Worm (Caenorhabditis elegans): Measurements from ENCODE around the gene srt-8.

- TF ChIP-seq ceh-9 (tag; optimal IDR thresholded peaks at IDR 0.05) (no peak), tbx-2 (tag; optimal IDR thresholded peaks at IDR 0.05) (no peak), pag-3 (tag; optimal IDR thresholded peaks at IDR 0.05; ENCODE audit: borderline replicate concordance) (no peak), pha-4 (tag; optimal IDR thresholded peaks at IDR 0.05) (no peak), fkh-10 (GFP tag; optimal IDR thresholded peaks at IDR 0.05) (no peak), npax-4 (tag; optimal IDR thresholded peaks at IDR 0.05) (no peak)
Observed at ce11 chrV:3107450-3107849, 21.1 kb downstream of the srt-8 start, which contains the start of gene str-68.

Data from whole organism, late embryonic.